Worm (Caenorhabditis elegans) whole organism, L3 larva: ENCODE measurements around the gene Y81G3A.6.

ENCODE experiments used
- ceh-82 ChIP-seq: fragments of 150-350 bp; optimal IDR thresholded peaks from 2 replicates; lab custom pipeline; 2014; ENCODE audit warnings: missing biosample characterization, missing genetic modification characterization
- egl-27 ChIP-seq: sonication (generic microtip); optimal IDR thresholded peaks from 4 replicates; lab custom pipeline; 2017; ENCODE audit warnings: missing biosample characterization, missing genetic modification reagents, missing genetic modification characterization
- eor-1 ChIP-seq, 2 experiments: fragments of 150-350 bp; optimal IDR thresholded peaks; 2 replicates each; lab custom pipeline; 2014 to 2018; ENCODE audit warnings: missing biosample characterization in 2 of 2, missing genetic modification characterization in 2 of 2
- nhr-11 ChIP-seq: fragments of 150-350 bp; optimal IDR thresholded peaks from 2 replicates; lab custom pipeline; 2014; ENCODE audit warnings: missing biosample characterization, missing genetic modification characterization
- nhr-77 ChIP-seq: fragments of 150-350 bp; optimal IDR thresholded peaks from 2 replicates; lab custom pipeline; 2014; ENCODE audit warnings: missing biosample characterization, missing genetic modification characterization
- pqm-1 ChIP-seq: fragments of 150-350 bp; optimal IDR thresholded peaks from 2 replicates; lab custom pipeline; 2017; ENCODE audit warnings: missing biosample characterization, missing genetic modification characterization, inconsistent platforms
- ztf-11 ChIP-seq: fragments of 150-350 bp; optimal IDR thresholded peaks from 2 replicates; lab custom pipeline; 2014; ENCODE audit warnings: missing biosample characterization, missing genetic modification characterization

- no peak for TF ChIP-seq pqm-1
- TF ChIP-seq nhr-11 (tag; lab: Kevin White, UChicago), result no peak
- no peak for TF ChIP-seq egl-27
- no peak for TF ChIP-seq ceh-82 (tag; lab: Kevin White, UChicago)
- TF ChIP-seq nhr-77 (tag; lab: Kevin White, UChicago), result no peak
- no peak for TF ChIP-seq ztf-11 (tag; lab: Kevin White, UChicago)
- TF ChIP-seq eor-1 (tag; optimal IDR thresholded peaks at IDR 0.05; lab: Kevin White, UChicago), result no peak
These were observed 8.8 kb upstream of the Y81G3A.6 start, which contains the start of gene Y81G3A.4 for ce11 chrII:13091123-13091522.
